Worm (Caenorhabditis elegans) whole organism, L1 larva: ENCODE measurements around the gene F49E12.8.

Source experiments
- F16B12.6 ChIP-seq: fragments of 150-350 bp; optimal IDR thresholded peaks from 2 replicates; lab custom pipeline; 2014; ENCODE audit warnings: missing biosample characterization, missing genetic modification characterization
- alr-1 ChIP-seq: fragments of 200-800 bp; sonication (Bioruptor generic); optimal IDR thresholded peaks from 2 replicates; lab custom pipeline; 2018; ENCODE audit warnings: borderline replicate concordance, mild to moderate bottlenecking, missing genetic modification characterization, missing compliant biosample characterization
- aly-2 ChIP-seq: fragments of 150-350 bp; optimal IDR thresholded peaks from 2 replicates; lab custom pipeline; 2014; ENCODE audit warnings: missing biosample characterization, missing genetic modification characterization
- ama-1 ChIP-seq: fragments of 150-350 bp; optimal IDR thresholded peaks from 2 replicates; lab custom pipeline; 2014
- blmp-1 ChIP-seq: fragments of 150-350 bp; optimal IDR thresholded peaks from 2 replicates; lab custom pipeline; 2014; ENCODE audit warnings: missing biosample characterization, missing genetic modification characterization
- ceh-8 ChIP-seq: fragments of 200-800 bp; sonication (Bioruptor generic); optimal IDR thresholded peaks from 2 replicates; lab custom pipeline; 2018; ENCODE audit warnings: mild to moderate bottlenecking, missing genetic modification characterization, moderate library complexity, missing compliant biosample characterization
- ceh-82 ChIP-seq, 3 experiments: fragments of 150-350 bp in 1 of 3; sonication (generic microtip) in 2 of 3; optimal IDR thresholded peaks; 2 replicates each; lab custom pipeline; 2014 to 2017; ENCODE audit warnings: missing biosample characterization in 3 of 3, missing genetic modification characterization in 3 of 3
- dpl-1 ChIP-seq, 3 experiments: fragments of 150-350 bp in 2 of 3; sonication (generic microtip) in 1 of 3; optimal IDR thresholded peaks; 2 replicates each; lab custom pipeline; 2014 to 2017; ENCODE audit warnings: missing biosample characterization in 3 of 3, missing genetic modification characterization in 3 of 3, missing genetic modification reagents in 3 of 3
- efl-1 ChIP-seq, 4 experiments: fragments of 150-350 bp; optimal IDR thresholded peaks in 3 of 4; peaks in 1 of 4; 1 replicate in 1 of 4; 2 replicates in 3 of 4; lab custom pipeline; 2014; ENCODE audit warnings: missing biosample characterization in 2 of 4, missing genetic modification characterization in 2 of 4, missing genetic modification reagents in 2 of 4
- elt-2 ChIP-seq: sonication (generic microtip); optimal IDR thresholded peaks from 2 replicates; lab custom pipeline; 2016; ENCODE audit warnings: missing genetic modification characterization, mild to moderate bottlenecking, inconsistent platforms, missing compliant biosample characterization, missing genetic modification reagents
- ets-5 ChIP-seq: fragments of 200-800 bp; sonication (Bioruptor generic); IDR thresholded peaks from 2 replicates; pipeline ENCODE4 v1.3.6; 2022; ENCODE audit warnings: missing genetic modification characterization, missing compliant biosample characterization
- fkh-10 ChIP-seq: sonication (generic microtip); optimal IDR thresholded peaks from 2 replicates; lab custom pipeline; 2017; ENCODE audit warnings: missing biosample characterization, missing genetic modification reagents, missing genetic modification characterization
- fkh-4 ChIP-seq: sonication (generic microtip); optimal IDR thresholded peaks from 2 replicates; lab custom pipeline; 2016; ENCODE audit warnings: missing compliant biosample characterization, missing genetic modification characterization, borderline replicate concordance
- fkh-8 ChIP-seq: sonication (generic microtip); optimal IDR thresholded peaks from 2 replicates; lab custom pipeline; 2016; ENCODE audit warnings: mild to moderate bottlenecking, missing genetic modification characterization, missing compliant biosample characterization
- grh-1 ChIP-seq: fragments of 200-800 bp; sonication (Bioruptor generic); IDR thresholded peaks from 2 replicates; pipeline ENCODE4 v1.3.6; 2022; ENCODE audit warnings: missing genetic modification reagents, missing genetic modification characterization, missing compliant biosample characterization
- hlh-17 ChIP-seq: fragments of 200-800 bp; sonication (Bioruptor generic); optimal IDR thresholded peaks from 2 replicates; lab custom pipeline; 2018; ENCODE audit warnings: missing genetic modification characterization, mild to moderate bottlenecking, missing compliant biosample characterization, moderate library complexity, borderline replicate concordance
- hpl-2 ChIP-seq: fragments of 150-350 bp; optimal IDR thresholded peaks from 2 replicates; lab custom pipeline; 2014; ENCODE audit warnings: missing biosample characterization, missing genetic modification reagents, missing genetic modification characterization
- irx-1 ChIP-seq: sonication (generic microtip); optimal IDR thresholded peaks from 2 replicates; lab custom pipeline; 2016; ENCODE audit warnings: missing genetic modification characterization, missing compliant biosample characterization
- jun-1 ChIP-seq: fragments of 150-350 bp; optimal IDR thresholded peaks from 2 replicates; lab custom pipeline; 2014; ENCODE audit warnings: missing biosample characterization, missing genetic modification reagents, missing genetic modification characterization
- lin-14 ChIP-seq: fragments of 200-800 bp; sonication (Bioruptor generic); optimal IDR thresholded peaks from 2 replicates; lab custom pipeline; 2018; ENCODE audit warnings: mild to moderate bottlenecking, missing genetic modification characterization, moderate library complexity, missing compliant biosample characterization
- lin-35 ChIP-seq, 2 experiments: fragments of 150-350 bp; optimal IDR thresholded peaks; 2 replicates each; lab custom pipeline; 2014; ENCODE audit warnings: missing biosample characterization in 2 of 2, missing genetic modification characterization in 2 of 2, missing genetic modification reagents in 2 of 2
- lsy-2 ChIP-seq, 2 experiments: fragments of 150-350 bp; optimal IDR thresholded peaks; 2 replicates each; lab custom pipeline; 2014; ENCODE audit warnings: missing biosample characterization in 2 of 2, missing genetic modification characterization in 2 of 2
- mdl-1 ChIP-seq, 2 experiments: fragments of 150-350 bp; optimal IDR thresholded peaks; 2 replicates each; lab custom pipeline; 2014 to 2017; ENCODE audit warnings: missing biosample characterization in 2 of 2, missing genetic modification characterization in 2 of 2, inconsistent platforms in 1 of 2
- mep-1 ChIP-seq: fragments of 150-350 bp; optimal IDR thresholded peaks from 2 replicates; lab custom pipeline; 2014; ENCODE audit warnings: missing biosample characterization, missing genetic modification characterization
- nhr-11 ChIP-seq: fragments of 150-350 bp; optimal IDR thresholded peaks from 2 replicates; lab custom pipeline; 2014; ENCODE audit warnings: missing biosample characterization, missing genetic modification characterization
- nhr-12 ChIP-seq: sonication (generic microtip); optimal IDR thresholded peaks from 2 replicates; lab custom pipeline; 2017; ENCODE audit warnings: missing biosample characterization, missing genetic modification characterization
- nhr-237 ChIP-seq: fragments of 150-350 bp; optimal IDR thresholded peaks from 2 replicates; lab custom pipeline; 2014; ENCODE audit warnings: missing biosample characterization, missing genetic modification characterization
- nhr-85 ChIP-seq: sonication (generic microtip); peaks from one replicate; lab custom pipeline; 2016; ENCODE audit warnings: missing genetic modification characterization, inconsistent platforms, missing compliant biosample characterization
- snpc-4 ChIP-seq: fragments of 150-350 bp; optimal IDR thresholded peaks from 2 replicates; lab custom pipeline; 2014; ENCODE audit warnings: missing biosample characterization, missing genetic modification characterization
- snu-23 ChIP-seq: sonication (generic microtip); optimal IDR thresholded peaks from 2 replicates; lab custom pipeline; 2016; ENCODE audit warnings: missing genetic modification characterization, missing compliant biosample characterization
- sptf-1 ChIP-seq: fragments of 150-350 bp; optimal IDR thresholded peaks from 2 replicates; lab custom pipeline; 2014; ENCODE audit warnings: missing biosample characterization, missing genetic modification characterization
- sup-37 ChIP-seq: fragments of 200-800 bp; sonication (Bioruptor generic); optimal IDR thresholded peaks from 2 replicates; lab custom pipeline; 2018; ENCODE audit warnings: mild to moderate bottlenecking, missing genetic modification characterization, missing compliant biosample characterization
- tbx-2 ChIP-seq: sonication (generic microtip); optimal IDR thresholded peaks from 2 replicates; lab custom pipeline; 2016; ENCODE audit warnings: missing genetic modification characterization, missing compliant biosample characterization
- unc-130 ChIP-seq: fragments of 150-350 bp; optimal IDR thresholded peaks from 2 replicates; lab custom pipeline; 2017; ENCODE audit warnings: missing biosample characterization, missing genetic modification characterization, inconsistent platforms
- xbp-1 ChIP-seq: sonication (generic microtip); optimal IDR thresholded peaks from 2 replicates; lab custom pipeline; 2016; ENCODE audit warnings: missing genetic modification characterization, missing compliant biosample characterization
- zag-1 ChIP-seq: fragments of 150-350 bp; optimal IDR thresholded peaks from 2 replicates; lab custom pipeline; 2014; ENCODE audit warnings: missing biosample characterization, missing genetic modification characterization

The F49E12.8 gene

ce11 chrII:8437035-8437434, 42.9 kb upstream of the F49E12.8 start, which contains the start of gene acp-3:
acp-3 (minus strand) TSS chrII:8437135.
- no peak for TF ChIP-seq sup-37 (GFP tag; lab: Kevin White, UChicago)
- TF ChIP-seq efl-1 (optimal IDR thresholded peaks at IDR 0.05; lab: Kevin White, UChicago): no peak
- TF ChIP-seq efl-1 (GFP tag; optimal IDR thresholded peaks at IDR 0.05 in 1 of 2; lab: Kevin White, UChicago): peak in 1 of 2 experiments; percentile 45

DNA sequence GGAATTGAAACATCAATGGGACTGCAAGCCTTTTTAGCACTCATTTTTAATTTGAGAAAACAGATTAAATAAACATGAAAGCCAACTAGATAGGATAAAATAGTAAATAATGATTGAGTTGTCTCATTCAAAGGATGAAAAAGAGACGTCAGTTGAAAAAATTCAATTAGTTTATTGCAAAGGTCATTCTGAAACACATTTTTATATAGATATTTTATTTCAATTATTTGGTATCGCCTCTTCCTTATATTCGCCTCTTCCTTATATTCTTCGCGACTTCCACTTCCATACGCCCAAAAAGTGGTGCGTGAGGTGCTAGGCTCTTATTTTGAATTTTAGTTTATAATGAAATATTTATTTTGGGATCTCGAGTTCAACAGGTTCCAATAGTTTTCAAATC, 40.9 kb upstream of the F49E12.8 start, which contains the start of gene acp-4:
Gene acp-4, minus strand, starts transcription at position 101 of the 400 bp plus-strand sequence.
- TF ChIP-seq fkh-4 (no peak), ama-1 (no peak), snpc-4 (tag; lab: Kevin White, UChicago) (no peak), xbp-1 (tag; lab: Kevin White, UChicago) (no peak), sptf-1 (tag; lab: Kevin White, UChicago) (no peak), nhr-11 (tag; lab: Kevin White, UChicago) (no peak), aly-2 (no peak), ceh-8 (GFP tag; lab: Kevin White, UChicago) (no peak), unc-130 (tag; lab: Kevin White, UChicago) (no peak), hpl-2 (GFP tag; lab: Kevin White, UChicago) (no peak), mdl-1 (tag; optimal IDR thresholded peaks at IDR 0.05; lab: Kevin White, UChicago) (no peak), irx-1 (tag; lab: Kevin White, UChicago) (no peak), grh-1 (GFP tag; lab: Robert Waterston, UW) (no peak), fkh-8 (tag; lab: Kevin White, UChicago) (no peak), ets-5 (GFP tag; lab: Robert Waterston, UW) (no peak), elt-2 (no peak), lin-35 (GFP tag; optimal IDR thresholded peaks at IDR 0.05; lab: Kevin White, UChicago) (no peak), hlh-17 (GFP tag; lab: Kevin White, UChicago) (no peak), alr-1 (tag; lab: Kevin White, UChicago) (no peak)

ce11 chrII:8431954-8432353, 37.8 kb upstream of the F49E12.8 start, which contains the start of gene acp-2:
acp-2 (minus strand) TSS chrII:8432054.
- TF ChIP-seq ceh-82 (tag; optimal IDR thresholded peaks at IDR 0.05; lab: Kevin White, UChicago) (no peak), blmp-1 (tag; lab: Kevin White, UChicago) (no peak), mdl-1 (tag; optimal IDR thresholded peaks at IDR 0.05; lab: Kevin White, UChicago) (no peak), nhr-12 (tag; lab: Kevin White, UChicago) (no peak)

DNA sequence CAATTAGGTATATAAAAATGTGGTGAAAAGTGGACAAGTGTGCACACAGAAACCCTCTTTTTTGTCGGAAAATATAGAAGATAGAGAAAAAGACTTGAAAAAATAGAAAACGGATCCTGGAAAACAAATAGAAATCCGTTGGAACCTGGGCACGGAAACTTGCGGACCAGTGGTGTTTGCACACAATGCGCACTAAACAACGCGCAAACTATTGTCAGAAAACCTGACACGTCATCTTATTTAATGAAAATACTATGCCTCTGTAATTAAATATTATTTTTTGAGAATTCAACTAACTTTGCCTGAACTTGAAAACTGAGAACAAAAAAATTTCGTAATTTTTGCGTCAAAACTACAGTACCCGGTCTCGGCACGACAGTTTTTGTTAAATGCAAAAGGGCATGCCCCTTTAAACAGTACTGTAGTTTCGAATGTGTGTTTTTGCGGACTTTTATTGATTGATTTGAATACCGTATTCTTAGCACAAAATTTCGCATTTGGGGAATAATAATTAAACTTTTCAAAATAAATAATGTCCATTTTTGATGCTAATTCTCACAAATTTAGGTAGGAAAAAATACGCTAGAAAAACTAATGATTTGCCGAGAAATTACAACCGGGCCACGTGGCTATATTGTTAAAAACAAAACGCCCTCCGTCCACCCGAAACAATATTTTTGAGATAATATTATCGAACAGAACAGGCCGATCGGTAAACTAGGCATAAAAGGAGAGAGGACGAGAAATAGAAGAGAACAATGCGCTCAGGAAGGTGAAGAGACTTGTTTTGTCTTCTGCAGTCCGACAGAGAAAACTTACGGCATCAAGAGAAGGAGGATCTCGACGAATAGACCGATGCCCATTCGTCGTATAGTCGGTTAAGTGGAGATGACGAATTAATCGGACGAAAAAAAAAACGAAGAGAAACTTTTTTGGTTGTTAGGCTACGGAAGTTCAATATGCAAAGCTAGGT, 35.1 kb upstream of the F49E12.8 start:
- TF ChIP-seq zag-1 (tag; lab: Kevin White, UChicago) (no peak), dpl-1 (GFP tag; optimal IDR thresholded peaks at IDR 0.05; lab: Kevin White, UChicago) (peak in 2 of 3 experiments; percentile 20 to 42), mep-1 (peak; percentile 68), nhr-85 (tag; lab: Kevin White, UChicago) (peak; percentile 59), blmp-1 (tag; lab: Kevin White, UChicago) (peak; percentile 79), jun-1 (tag; lab: Kevin White, UChicago) (no peak), elt-2 (no peak), xbp-1 (tag; lab: Kevin White, UChicago) (peak; percentile 38), lin-14 (peak; percentile 47), nhr-237 (no peak), snu-23 (GFP tag; lab: Kevin White, UChicago) (peak; percentile 36), lin-35 (GFP tag; optimal IDR thresholded peaks at IDR 0.05; lab: Kevin White, UChicago) (peak; percentile 23 to 35), tbx-2 (no peak), F16B12.6 (tag; lab: Kevin White, UChicago) (peak; percentile 84), lsy-2 (tag; optimal IDR thresholded peaks at IDR 0.05; lab: Kevin White, UChicago) (peak in 1 of 2 experiments; percentile 41), efl-1 (optimal IDR thresholded peaks at IDR 0.05; lab: Kevin White, UChicago) (peak; percentile 12 to 40), efl-1 (GFP tag; optimal IDR thresholded peaks at IDR 0.05 in 1 of 2; lab: Kevin White, UChicago) (peak in 1 of 2 experiments; percentile 26), fkh-10 (GFP tag; lab: Kevin White, UChicago) (no peak)
